Worm (Caenorhabditis elegans) whole organism, young adult: Measurements from ENCODE around the gene syg-1.

ENCODE experiments used
- B0035.1 ChIP-seq: sonication (generic microtip); optimal IDR thresholded peaks from 2 replicates; lab custom pipeline; 2016; ENCODE audit warnings: missing genetic modification characterization, mild to moderate bottlenecking, missing compliant biosample characterization, missing genotype, missing genetic modification reagents
- B0336.3 ChIP-seq: fragments of 200-800 bp; sonication (Bioruptor generic); IDR thresholded peaks from 2 replicates; pipeline ENCODE4 v1.3.6; 2022; ENCODE audit warnings: missing genetic modification characterization, missing compliant biosample characterization
- D2030.7 ChIP-seq: fragments of 200-800 bp; sonication (Bioruptor generic); IDR thresholded peaks from 2 replicates; pipeline ENCODE4 v1.3.6; 2022; ENCODE audit warnings: missing genetic modification reagents, missing genetic modification characterization, missing compliant biosample characterization
- F33H1.4 ChIP-seq: fragments of 200-800 bp; sonication (Bioruptor generic); IDR thresholded peaks from 2 replicates; pipeline ENCODE4 v1.3.6; 2022; ENCODE audit warnings: missing genetic modification reagents, missing genetic modification characterization, missing compliant biosample characterization
- F39B2.1 ChIP-seq: fragments of 200-800 bp; sonication (Bioruptor generic); IDR thresholded peaks from 2 replicates; pipeline ENCODE4 v1.3.6; 2022; ENCODE audit warnings: missing genetic modification reagents, missing genetic modification characterization, missing compliant biosample characterization
- F55B11.4 ChIP-seq: sonication (generic microtip); optimal IDR thresholded peaks from 2 replicates; lab custom pipeline; 2016; ENCODE audit warnings: missing compliant biosample characterization, missing genetic modification characterization, borderline replicate concordance; ENCODE audit not compliant: insufficient read depth
- F57A8.1 ChIP-seq: fragments of 200-800 bp; sonication (Bioruptor generic); optimal IDR thresholded peaks from 2 replicates; lab custom pipeline; 2018; ENCODE audit warnings: mild to moderate bottlenecking, missing genetic modification characterization, moderate library complexity, missing compliant biosample characterization
- F57C9.4 ChIP-seq: sonication (generic microtip); optimal IDR thresholded peaks from 2 replicates; lab custom pipeline; 2017; ENCODE audit warnings: mild to moderate bottlenecking, missing genetic modification characterization, missing compliant biosample characterization
- K12H6.12 ChIP-seq: fragments of 200-800 bp; sonication (Bioruptor generic); optimal IDR thresholded peaks from 2 replicates; lab custom pipeline; 2018; ENCODE audit warnings: mild to moderate bottlenecking, missing genetic modification characterization, missing compliant biosample characterization
- Y53G8AR.9 ChIP-seq: fragments of 200-800 bp; sonication (Bioruptor generic); conservative IDR thresholded peaks from 2 replicates; pipeline ENCODE4 v1.3.6; 2022; ENCODE audit warnings: missing genetic modification reagents, missing genetic modification characterization, missing compliant biosample characterization
- Y79H2A.3 ChIP-seq: fragments of 200-800 bp; sonication (Bioruptor generic); conservative IDR thresholded peaks from 2 replicates; pipeline ENCODE4 v1.3.6; 2022; ENCODE audit warnings: missing genetic modification reagents, missing genetic modification characterization, missing compliant biosample characterization
- Y95B8A.8 ChIP-seq: fragments of 200-800 bp; sonication (Bioruptor generic); IDR thresholded peaks from 2 replicates; pipeline ENCODE4 v1.3.6; 2022; ENCODE audit warnings: missing genetic modification reagents, missing genetic modification characterization, missing compliant biosample characterization
- ama-1 ChIP-seq, 3 experiments: fragments of 150-350 bp in 1 of 3; sonication (generic microtip) in 2 of 3; optimal IDR thresholded peaks; 2 replicates each; lab custom pipeline; 2014 to 2018; ENCODE audit warnings: missing biosample characterization in 2 of 3, missing genetic modification characterization in 2 of 3, missing genetic modification reagents in 2 of 3
- aptf-2 ChIP-seq: fragments of 200-800 bp; sonication (Bioruptor generic); conservative IDR thresholded peaks from 2 replicates; pipeline ENCODE4 v1.3.6; 2022; ENCODE audit warnings: missing genetic modification reagents, missing genetic modification characterization, missing compliant biosample characterization
- atf-7 ChIP-seq: sonication (generic microtip); optimal IDR thresholded peaks from 2 replicates; lab custom pipeline; 2017; ENCODE audit warnings: mild to moderate bottlenecking, missing genetic modification characterization, missing compliant biosample characterization
- attf-6 ChIP-seq: fragments of 200-800 bp; sonication (Bioruptor generic); IDR thresholded peaks from 2 replicates; pipeline ENCODE4 v1.3.6; 2022; ENCODE audit warnings: missing genetic modification reagents, missing genetic modification characterization, missing compliant biosample characterization
- bed-2 ChIP-seq: fragments of 200-800 bp; sonication (Bioruptor generic); IDR thresholded peaks from 2 replicates; pipeline ENCODE4 v1.3.6; 2022; ENCODE audit warnings: missing genetic modification reagents, missing genetic modification characterization, missing compliant biosample characterization
- ceh-100 ChIP-seq: fragments of 200-800 bp; sonication (Bioruptor generic); IDR thresholded peaks from 2 replicates; pipeline ENCODE4 v1.3.6; 2022; ENCODE audit warnings: missing genetic modification reagents, missing genetic modification characterization, missing compliant biosample characterization
- dox-1 ChIP-seq: fragments of 200-800 bp; sonication (Bioruptor generic); IDR thresholded peaks from 2 replicates; pipeline ENCODE4 v1.3.6; 2022; ENCODE audit warnings: missing genetic modification reagents, missing genetic modification characterization, missing compliant biosample characterization
- efl-1 ChIP-seq: fragments of 150-350 bp; optimal IDR thresholded peaks from 2 replicates; lab custom pipeline; 2014; ENCODE audit warnings: missing biosample characterization, missing genetic modification reagents, missing genetic modification characterization
- hlh-26 ChIP-seq: fragments of 200-800 bp; sonication (Bioruptor generic); conservative IDR thresholded peaks from 2 replicates; pipeline ENCODE4 v1.3.6; 2022; ENCODE audit warnings: missing genetic modification reagents, missing genetic modification characterization, missing compliant biosample characterization
- hmg-1.2 ChIP-seq: fragments of 200-800 bp; sonication (Bioruptor generic); IDR thresholded peaks from 2 replicates; pipeline ENCODE4 v1.3.6; 2022; ENCODE audit warnings: missing genetic modification reagents, missing genetic modification characterization, missing compliant biosample characterization
- lin-54 ChIP-seq: fragments of 200-800 bp; sonication (Bioruptor generic); optimal IDR thresholded peaks from 2 replicates; lab custom pipeline; 2018; ENCODE audit warnings: mild to moderate bottlenecking, missing genetic modification characterization, missing compliant biosample characterization
- nhr-80 ChIP-seq: sonication (generic microtip); optimal IDR thresholded peaks from 2 replicates; lab custom pipeline; 2016; ENCODE audit warnings: missing genetic modification characterization, missing compliant biosample characterization
- repo-1 ChIP-seq: sonication (generic microtip); optimal IDR thresholded peaks from 2 replicates; lab custom pipeline; 2017; ENCODE audit warnings: mild to moderate bottlenecking, missing genetic modification characterization, missing compliant biosample characterization
- snpc-1.3 ChIP-seq: sonication (generic microtip); optimal IDR thresholded peaks from 2 replicates; lab custom pipeline; 2017; ENCODE audit warnings: missing genetic modification characterization, mild to moderate bottlenecking, missing compliant biosample characterization, antibody characterized with exemption, moderate library complexity, missing genotype, missing genetic modification reagents; ENCODE audit not compliant: insufficient read depth
- snpc-3.4 ChIP-seq: sonication (generic microtip); optimal IDR thresholded peaks from 2 replicates; lab custom pipeline; 2017; ENCODE audit warnings: missing genetic modification characterization, mild to moderate bottlenecking, missing compliant biosample characterization, antibody characterized with exemption, moderate library complexity, missing genotype, missing genetic modification reagents
- snpc-4 ChIP-seq, 5 experiments: fragments of 150-350 bp in 1 of 5; sonication (generic microtip) in 4 of 5; optimal IDR thresholded peaks; 2 replicates each; lab custom pipeline; 2014 to 2018; ENCODE audit warnings: missing genetic modification characterization in 5 of 5, missing biosample characterization in 3 of 5, antibody characterized with exemption in 2 of 5, mild to moderate bottlenecking in 2 of 5, missing compliant biosample characterization in 2 of 5, missing genotype in 2 of 5, moderate library complexity in 2 of 5, missing genetic modification reagents in 1 of 5
- somi-1 ChIP-seq: fragments of 200-800 bp; sonication (Bioruptor generic); optimal IDR thresholded peaks from 2 replicates; lab custom pipeline; 2018; ENCODE audit warnings: mild to moderate bottlenecking, missing genetic modification characterization, missing compliant biosample characterization
- sptf-2 ChIP-seq: fragments of 200-800 bp; sonication (Bioruptor generic); optimal IDR thresholded peaks from 2 replicates; lab custom pipeline; 2018; ENCODE audit warnings: mild to moderate bottlenecking, missing genetic modification characterization, missing compliant biosample characterization
- tbp1 ChIP-seq: fragments of 200-800 bp; sonication (Bioruptor generic); optimal IDR thresholded peaks from 2 replicates; lab custom pipeline; 2018; ENCODE audit warnings: mild to moderate bottlenecking, missing genetic modification characterization, missing compliant biosample characterization
- ztf-25 ChIP-seq: fragments of 200-800 bp; sonication (Bioruptor generic); IDR thresholded peaks from 2 replicates; pipeline ENCODE4 v1.3.6; 2022; ENCODE audit warnings: missing genetic modification reagents, missing genetic modification characterization, missing compliant biosample characterization
- ztf-26 ChIP-seq: sonication (generic microtip); optimal IDR thresholded peaks from 2 replicates; lab custom pipeline; 2017; ENCODE audit warnings: missing genetic modification characterization, missing compliant biosample characterization

syg-1 gene

DNA sequence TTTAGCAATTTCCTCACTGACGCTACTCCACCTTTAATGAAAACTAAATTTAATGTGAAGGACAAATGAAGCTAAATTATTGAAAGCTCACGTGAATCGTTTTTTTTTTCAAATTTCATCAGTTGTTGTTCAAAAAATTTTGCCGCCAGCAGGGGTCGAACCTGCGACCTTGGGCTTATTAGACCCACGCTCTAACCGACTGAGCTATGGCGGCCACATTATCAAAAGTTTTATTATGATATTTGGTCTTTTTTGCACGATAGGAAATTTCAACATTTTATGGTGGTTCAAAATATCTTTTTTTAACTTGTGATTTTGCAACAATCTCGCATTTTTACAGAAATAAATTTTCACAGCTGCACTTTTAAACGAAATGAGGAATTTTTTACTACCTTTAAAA, 11.0 kb upstream of the syg-1 start (continued):
- TF ChIP-seq snpc-4 (GFP tag; optimal IDR thresholded peaks at IDR 0.05; lab: Kevin White, UChicago) (peak; percentile 31), snpc-4 (tag; optimal IDR thresholded peaks at IDR 0.05; lab: Kevin White, UChicago) (peak in 2 of 4 experiments; percentile 31 to 64), sptf-2 (GFP tag; lab: Kevin White, UChicago) (no peak), K12H6.12 (no peak), ceh-100 (GFP tag; lab: Robert Waterston, UW) (no peak), snpc-3.4 (tag; lab: Kevin White, UChicago) (peak; percentile 60), D2030.7 (GFP tag; lab: Robert Waterston, UW) (peak; percentile 72), Y53G8AR.9 (GFP tag; lab: Robert Waterston, UW) (no peak), tbp1 (peak; percentile 88), ztf-26 (tag; lab: Kevin White, UChicago) (no peak), F57A8.1 (GFP tag; lab: Kevin White, UChicago) (no peak), Y79H2A.3 (GFP tag; lab: Robert Waterston, UW) (no peak), snpc-1.3 (tag; lab: Kevin White, UChicago) (peak; percentile 61), F55B11.4 (tag; lab: Kevin White, UChicago) (no peak), Y95B8A.8 (GFP tag; lab: Robert Waterston, UW) (0 out of 2 replicates have a peak, but pooled peaks have one; percentile 46), hmg-1.2 (GFP tag; lab: Robert Waterston, UW) (peak; percentile 47), efl-1 (GFP tag; lab: Kevin White, UChicago) (no peak), atf-7 (tag; lab: Kevin White, UChicago) (no peak), lin-54 (peak; percentile 24), bed-2 (GFP tag; lab: Robert Waterston, UW) (no peak), aptf-2 (GFP tag; lab: Robert Waterston, UW) (no peak), ztf-25 (GFP tag; lab: Robert Waterston, UW) (0 out of 2 replicates have a peak, but pooled peaks have one; percentile 50)

DNA sequence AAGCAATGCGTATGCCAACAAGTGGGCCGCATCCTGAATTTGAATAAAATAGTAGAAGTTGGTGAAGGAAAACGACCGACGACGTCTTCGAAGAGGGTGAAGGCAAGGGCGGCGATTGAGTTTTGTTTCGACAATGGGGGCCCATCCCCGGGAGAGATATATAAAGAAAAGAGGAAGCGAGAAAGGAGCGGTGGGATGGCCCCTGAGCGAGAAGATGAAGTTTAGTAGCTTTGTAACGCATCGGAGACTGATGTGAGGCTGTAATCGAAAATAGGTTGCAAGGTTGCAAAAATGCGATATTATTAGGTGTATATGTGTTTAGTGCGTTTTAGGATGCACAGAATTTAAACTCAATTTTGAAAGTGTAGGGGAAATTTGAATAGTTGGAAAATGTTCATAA, 7.5 kb upstream of the syg-1 start:
- no peak for TF ChIP-seq snpc-3.4 (tag; lab: Kevin White, UChicago)
- peak; percentile 40; the same call in 1 of the 2 replicates for TF ChIP-seq dox-1 (GFP tag; lab: Robert Waterston, UW)

DNA sequence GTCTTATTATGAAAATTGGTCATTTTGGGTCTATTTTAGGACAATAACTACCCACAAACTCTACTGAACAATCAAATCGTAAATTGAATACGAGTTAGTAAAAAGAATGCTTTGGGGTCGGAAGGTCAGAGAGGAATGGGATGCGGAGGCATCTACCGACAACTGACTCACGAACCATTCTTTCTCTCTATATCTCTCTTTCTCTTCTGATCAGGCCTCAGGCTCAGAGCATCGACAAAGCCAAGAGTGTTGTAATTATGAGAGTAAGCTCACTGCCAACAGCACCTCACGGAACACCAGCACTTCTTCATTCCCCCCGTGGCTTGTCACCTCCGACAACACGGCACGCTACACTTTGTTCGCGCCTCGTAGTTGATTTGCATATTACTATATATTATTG, 5.3 kb upstream of the syg-1 start:
- no peak for TF ChIP-seq F33H1.4 (GFP tag; lab: Robert Waterston, UW)
- no peak for TF ChIP-seq ama-1 (optimal IDR thresholded peaks at IDR 0.05; lab: Kevin White, UChicago)
- no peak for TF ChIP-seq ama-1 (GFP tag; optimal IDR thresholded peaks at IDR 0.05; lab: Kevin White, UChicago)
- TF ChIP-seq attf-6 (GFP tag; lab: Robert Waterston, UW) = no peak
- no peak for TF ChIP-seq ztf-25 (GFP tag; lab: Robert Waterston, UW)
- TF ChIP-seq B0035.1 (tag; lab: Kevin White, UChicago) = no peak
- TF ChIP-seq snpc-1.3 (tag; lab: Kevin White, UChicago) = no peak
- no peak for TF ChIP-seq sptf-2 (GFP tag; lab: Kevin White, UChicago)
- TF ChIP-seq B0336.3 (GFP tag; lab: Robert Waterston, UW) = no peak
- no peak for TF ChIP-seq somi-1 (GFP tag; lab: Kevin White, UChicago)
- no peak for TF ChIP-seq snpc-4 (GFP tag; optimal IDR thresholded peaks at IDR 0.05; lab: Kevin White, UChicago)
- TF ChIP-seq snpc-4 (tag; optimal IDR thresholded peaks at IDR 0.05; lab: Kevin White, UChicago) = no peak
- no peak for TF ChIP-seq F57C9.4 (tag; lab: Kevin White, UChicago)
- TF ChIP-seq nhr-80 (tag; lab: Kevin White, UChicago) = no peak
- no peak for TF ChIP-seq repo-1 (tag; lab: Kevin White, UChicago)
- TF ChIP-seq hlh-26 (GFP tag; lab: Robert Waterston, UW) = no peak
- no peak for TF ChIP-seq F39B2.1 (GFP tag; lab: Robert Waterston, UW)
- TF ChIP-seq, all 124 proteins: peak for 0
